Worm (Caenorhabditis elegans): ENCODE results near the gene F56D6.6.

DNA sequence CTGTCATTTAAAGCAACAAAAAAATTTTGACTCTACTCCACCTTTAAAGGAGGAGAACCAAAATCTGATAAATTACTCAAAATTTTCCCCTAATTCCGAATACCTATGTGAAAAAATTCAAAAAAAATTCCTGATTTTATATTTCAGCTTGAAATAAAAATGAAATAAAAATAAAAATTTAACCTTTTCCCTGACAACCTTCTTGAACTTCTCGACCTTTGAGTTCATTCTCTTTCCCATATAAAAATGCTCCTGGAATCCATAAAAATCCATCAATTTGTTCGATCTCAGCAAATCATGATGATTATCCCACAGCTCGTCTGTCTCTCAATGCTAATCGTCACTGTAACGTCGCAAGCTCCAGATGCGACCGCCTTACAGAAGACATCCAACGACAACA is at the start of gene F56D6.6:
- TF ChIP-seq R02D3.7 (tag; optimal IDR thresholded peaks at IDR 0.05) (no peak), nhr-237 (tag; optimal IDR thresholded peaks at IDR 0.05) (no peak), nhr-23 (tag; optimal IDR thresholded peaks at IDR 0.05) (no peak)

Data from whole organism, L2 larva.